Worm (Caenorhabditis elegans): ENCODE measurements around the gene srh-299.

DNA sequence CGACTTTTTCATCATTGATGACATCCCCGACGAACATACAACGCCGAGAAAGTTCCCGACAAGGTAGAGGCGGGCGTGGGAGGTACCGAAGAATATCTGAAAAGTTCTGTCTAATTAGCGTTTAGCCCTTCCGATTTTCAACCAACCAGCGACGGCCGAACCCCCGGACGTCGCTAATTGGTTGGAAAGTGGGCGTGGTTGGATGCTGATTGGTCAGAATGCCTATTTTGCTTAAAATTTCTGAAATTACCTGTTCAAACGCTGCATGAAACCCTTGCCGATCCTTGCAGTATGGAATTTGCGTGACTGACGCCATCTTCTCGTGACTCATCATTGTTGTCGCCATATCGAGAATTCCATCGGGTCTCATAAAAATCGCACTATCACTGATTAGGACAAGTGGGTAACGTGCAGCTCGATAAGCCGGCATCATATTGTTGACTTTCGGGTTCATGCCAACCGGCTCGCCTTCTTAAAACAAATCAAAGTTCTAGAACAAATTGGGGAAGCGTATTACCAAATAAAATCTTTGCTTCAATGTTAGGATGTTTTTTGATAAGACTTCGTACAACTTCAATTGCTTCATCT lies 24.7 kb downstream of the srh-299 start:
- TF ChIP-seq skn-1 (tag; optimal IDR thresholded peaks at IDR 0.05) (no peak), nhr-77 (tag; optimal IDR thresholded peaks at IDR 0.05) (peak; percentile 32)

Measured in whole organism, L4 larva.